Worm (Caenorhabditis elegans) whole organism, young adult: ENCODE data around the gene Y16B4A.2.

Experiments used
- F23B12.7 ChIP-seq: sonication (generic microtip); optimal IDR thresholded peaks from 2 replicates; lab custom pipeline; 2017; ENCODE audit warnings: missing genetic modification characterization, mild to moderate bottlenecking, missing compliant biosample characterization, antibody characterized with exemption, moderate library complexity; ENCODE audit not compliant: insufficient read depth
- F39B2.1 ChIP-seq: fragments of 200-800 bp; sonication (Bioruptor generic); IDR thresholded peaks from 2 replicates; pipeline ENCODE4 v1.3.6; 2022; ENCODE audit warnings: missing genetic modification reagents, missing genetic modification characterization, missing compliant biosample characterization
- K11D2.4 ChIP-seq: fragments of 200-800 bp; sonication (Bioruptor generic); IDR thresholded peaks from 2 replicates; pipeline ENCODE4 v1.3.6; 2022; ENCODE audit warnings: missing genetic modification reagents, missing genetic modification characterization, missing compliant biosample characterization
- hlh-12 ChIP-seq: sonication (generic microtip); optimal IDR thresholded peaks from 2 replicates; lab custom pipeline; 2016; ENCODE audit warnings: missing genetic modification characterization, missing compliant biosample characterization
- mes-4 ChIP-seq: sonication (generic microtip); optimal IDR thresholded peaks from 2 replicates; lab custom pipeline; 2016; ENCODE audit warnings: missing genotype, missing genetic modification characterization, missing compliant biosample characterization
- pbrm-1 ChIP-seq: fragments of 200-800 bp; sonication (Bioruptor generic); IDR thresholded peaks from 2 replicates; pipeline ENCODE4 v1.3.6; 2022; ENCODE audit warnings: missing genetic modification reagents, missing genetic modification characterization, missing compliant biosample characterization
- snpc-4 ChIP-seq, 5 experiments: fragments of 150-350 bp in 1 of 5; sonication (generic microtip) in 4 of 5; optimal IDR thresholded peaks; 2 replicates each; lab custom pipeline; 2014 to 2018; ENCODE audit warnings: missing genetic modification characterization in 5 of 5, missing biosample characterization in 3 of 5, antibody characterized with exemption in 2 of 5, mild to moderate bottlenecking in 2 of 5, missing compliant biosample characterization in 2 of 5, missing genotype in 2 of 5, moderate library complexity in 2 of 5, missing genetic modification reagents in 1 of 5
- unc-62 ChIP-seq: fragments of 150-350 bp; optimal IDR thresholded peaks from 2 replicates; lab custom pipeline; 2014; ENCODE audit warnings: missing biosample characterization, missing genetic modification reagents, missing genetic modification characterization
- ztf-22 ChIP-seq: fragments of 200-800 bp; sonication (Bioruptor generic); optimal IDR thresholded peaks from 2 replicates; lab custom pipeline; 2018; ENCODE audit warnings: mild to moderate bottlenecking, missing genetic modification characterization, moderate library complexity, missing compliant biosample characterization

- TF ChIP-seq ztf-22 (GFP tag; lab: Kevin White, UChicago) = no peak
- no peak for TF ChIP-seq hlh-12
- no peak for TF ChIP-seq K11D2.4 (GFP tag; lab: Robert Waterston, UW)
- TF ChIP-seq unc-62 = no peak
- TF ChIP-seq snpc-4 (GFP tag; optimal IDR thresholded peaks at IDR 0.05; lab: Kevin White, UChicago) = no peak
- TF ChIP-seq snpc-4 (tag; optimal IDR thresholded peaks at IDR 0.05; lab: Kevin White, UChicago) = peak in 2 of 4 experiments; percentile 76 to 88
- no peak for TF ChIP-seq pbrm-1
- no peak for TF ChIP-seq F23B12.7
- TF ChIP-seq F39B2.1 (GFP tag; lab: Robert Waterston, UW) = no peak
- TF ChIP-seq mes-4 (tag; lab: Kevin White, UChicago) = no peak
Observed at ce11 chrX:14767813-14768212, 3.8 kb downstream of the Y16B4A.2 start.
